Fruit fly (Drosophila melanogaster): ENCODE data around the gene Pis.

Gene Pis

dm6 chrX:15738890-15739550 is 35.5 kb upstream of the Pis start, which contains the start of the genes CG11679 and CG8206:
Gene CG11679 (minus strand): TSS chrX:15738954.
Gene CG8206 (plus strand): TSS chrX:15739230.
- peak; percentile 63 for TF ChIP-seq h (GFP tag; optimal IDR thresholded peaks at IDR 0.05)
- peak; percentile 31 for TF ChIP-seq OdsH (GFP tag; optimal IDR thresholded peaks at IDR 0.05)
- no peak for TF ChIP-seq Mio (GFP tag; optimal IDR thresholded peaks at IDR 0.05)
- peak; percentile 78 for TF ChIP-seq HLH106 (tag; optimal IDR thresholded peaks at IDR 0.05)
- no peak for TF ChIP-seq Jra (GFP tag; optimal IDR thresholded peaks at IDR 0.05)
- TF ChIP-seq dsf (GFP tag; optimal IDR thresholded peaks at IDR 0.05; ENCODE audit: borderline replicate concordance) = no peak
- TF ChIP-seq Abd-B (GFP tag; optimal IDR thresholded peaks at IDR 0.05) = no peak
- TF ChIP-seq pan (optimal IDR thresholded peaks at IDR 0.05) = no peak
- TF ChIP-seq Dfd (GFP tag; optimal IDR thresholded peaks at IDR 0.05) = no peak
- peak; percentile 61 for TF ChIP-seq rgr (GFP tag; optimal IDR thresholded peaks at IDR 0.05)
- TF ChIP-seq Hnf4 (GFP tag; optimal IDR thresholded peaks at IDR 0.05) = no peak
- peak; percentile 43 for TF ChIP-seq psq (GFP tag; optimal IDR thresholded peaks at IDR 0.05)
- no peak for TF ChIP-seq Vsx2 (GFP tag; optimal IDR thresholded peaks at IDR 0.05; ENCODE audit: partially characterized antibody)
- peak; percentile 36 for TF ChIP-seq ey (GFP tag; optimal IDR thresholded peaks at IDR 0.05)
- TF ChIP-seq woc (GFP tag; optimal IDR thresholded peaks at IDR 0.05) = peak; percentile 86
- no peak for TF ChIP-seq sv (GFP tag; optimal IDR thresholded peaks at IDR 0.05)
- TF ChIP-seq lola (GFP tag; optimal IDR thresholded peaks at IDR 0.05) = no peak
- no peak for TF ChIP-seq Rel (GFP tag; optimal IDR thresholded peaks at IDR 0.05)
- TF ChIP-seq Rel (tag; optimal IDR thresholded peaks at IDR 0.05) = peak; percentile 61
- TF ChIP-seq fru (GFP tag; optimal IDR thresholded peaks at IDR 0.05) = peak; percentile 62
- TF ChIP-seq CG9705 (GFP tag; optimal IDR thresholded peaks at IDR 0.05) = peak; percentile 61
- TF ChIP-seq foxo (GFP tag; optimal IDR thresholded peaks at IDR 0.05) = peak in 1 of 2 experiments; percentile 72
- no peak for TF ChIP-seq Hr78 (GFP tag; optimal IDR thresholded peaks at IDR 0.05)
- peak; percentile 55 for TF ChIP-seq Sp1 (GFP tag; optimal IDR thresholded peaks at IDR 0.05)
- TF ChIP-seq N (GFP tag; optimal IDR thresholded peaks at IDR 0.05) = no peak
- no peak for TF ChIP-seq dmrt93B (GFP tag; optimal IDR thresholded peaks at IDR 0.05)
- no peak for TF ChIP-seq brk (GFP tag; optimal IDR thresholded peaks at IDR 0.05)
- peak; percentile 37 for TF ChIP-seq br (GFP tag; optimal IDR thresholded peaks at IDR 0.05)
- peak; percentile 97 for TF ChIP-seq Myc (optimal IDR thresholded peaks at IDR 0.05)

DNA sequence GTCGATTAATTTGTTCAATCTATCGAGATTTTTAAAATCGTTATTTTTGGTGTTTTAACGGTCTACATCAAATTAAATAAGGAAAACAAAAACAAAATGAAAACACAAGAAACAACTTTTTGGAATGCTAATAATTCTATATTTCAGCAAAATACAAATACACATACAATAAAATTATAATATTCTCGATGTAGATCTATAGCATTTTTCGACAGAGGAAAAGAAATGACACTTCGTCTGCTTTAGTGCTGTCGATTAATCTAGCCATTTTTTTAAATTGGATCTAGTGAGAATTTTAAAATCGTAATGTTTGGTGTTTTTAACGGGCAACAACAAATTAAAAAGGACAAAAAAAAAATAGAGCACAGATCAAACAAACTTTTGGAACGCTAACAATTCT is 33.5 kb upstream of the Pis start, which contains the start of gene Arp6:
Gene Arp6 (minus strand): TSS at position 11 of the 400 bp plus-strand sequence.
- TF ChIP-seq woc (GFP tag; optimal IDR thresholded peaks at IDR 0.05) = peak; percentile 37
- TF ChIP-seq sv (GFP tag; optimal IDR thresholded peaks at IDR 0.05) = no peak
- no peak for TF ChIP-seq Rel (GFP tag; optimal IDR thresholded peaks at IDR 0.05)
- no peak for TF ChIP-seq Rel (tag; optimal IDR thresholded peaks at IDR 0.05)
- TF ChIP-seq sage (GFP tag; optimal IDR thresholded peaks at IDR 0.05) = no peak
- TF ChIP-seq HLH106 (tag; optimal IDR thresholded peaks at IDR 0.05) = peak; percentile 5
- TF ChIP-seq tai (GFP tag; optimal IDR thresholded peaks at IDR 0.05) = no peak
- TF ChIP-seq Myc (optimal IDR thresholded peaks at IDR 0.05) = peak; percentile 81
- no peak for TF ChIP-seq dsf (GFP tag; optimal IDR thresholded peaks at IDR 0.05; ENCODE audit: borderline replicate concordance)
- TF ChIP-seq OdsH (GFP tag; optimal IDR thresholded peaks at IDR 0.05) = no peak
- TF ChIP-seq usp (GFP tag; optimal IDR thresholded peaks at IDR 0.05) = no peak
- TF ChIP-seq N (GFP tag; optimal IDR thresholded peaks at IDR 0.05) = no peak
- TF ChIP-seq h (GFP tag; optimal IDR thresholded peaks at IDR 0.05) = no peak
- no peak for TF ChIP-seq Mio (GFP tag; optimal IDR thresholded peaks at IDR 0.05)
- TF ChIP-seq Hnf4 (GFP tag; optimal IDR thresholded peaks at IDR 0.05) = no peak
- no peak for TF ChIP-seq Jra (GFP tag; optimal IDR thresholded peaks at IDR 0.05)
- TF ChIP-seq dl (GFP tag; optimal IDR thresholded peaks at IDR 0.05; ENCODE audit: insufficient read depth in 1 of 2, partially characterized antibody in 2 of 2) = no peak
- no peak for TF ChIP-seq pan (optimal IDR thresholded peaks at IDR 0.05)
- TF ChIP-seq foxo (GFP tag; optimal IDR thresholded peaks at IDR 0.05) = no peak

- TF ChIP-seq Vsx2 (GFP tag; optimal IDR thresholded peaks at IDR 0.05; ENCODE audit: partially characterized antibody) (no peak), Dfd (GFP tag; optimal IDR thresholded peaks at IDR 0.05) (no peak), Myc (optimal IDR thresholded peaks at IDR 0.05) (peak; percentile 68), ey (GFP tag; optimal IDR thresholded peaks at IDR 0.05) (peak; percentile 57), psq (GFP tag; optimal IDR thresholded peaks at IDR 0.05) (peak; percentile 32), fru (GFP tag; optimal IDR thresholded peaks at IDR 0.05) (peak; percentile 71), HLH106 (tag; optimal IDR thresholded peaks at IDR 0.05) (peak; percentile 81), Hr78 (GFP tag; optimal IDR thresholded peaks at IDR 0.05) (no peak), sv (GFP tag; optimal IDR thresholded peaks at IDR 0.05) (peak; percentile 35), sage (GFP tag; optimal IDR thresholded peaks at IDR 0.05) (no peak), CG9705 (GFP tag; optimal IDR thresholded peaks at IDR 0.05) (peak; percentile 71), pan (optimal IDR thresholded peaks at IDR 0.05) (no peak), foxo (GFP tag; optimal IDR thresholded peaks at IDR 0.05) (peak in 1 of 2 experiments; percentile 59), Mio (GFP tag; optimal IDR thresholded peaks at IDR 0.05) (no peak), h (GFP tag; optimal IDR thresholded peaks at IDR 0.05) (peak; percentile 73), Rel (GFP tag; optimal IDR thresholded peaks at IDR 0.05) (no peak), Rel (tag; optimal IDR thresholded peaks at IDR 0.05) (peak; percentile 28), dmrt93B (GFP tag; optimal IDR thresholded peaks at IDR 0.05) (no peak), brk (GFP tag; optimal IDR thresholded peaks at IDR 0.05) (no peak), lola (GFP tag; optimal IDR thresholded peaks at IDR 0.05) (no peak), Sp1 (GFP tag; optimal IDR thresholded peaks at IDR 0.05) (peak; percentile 69), br (GFP tag; optimal IDR thresholded peaks at IDR 0.05) (peak; percentile 48), rgr (GFP tag; optimal IDR thresholded peaks at IDR 0.05) (peak; percentile 53), woc (GFP tag; optimal IDR thresholded peaks at IDR 0.05) (peak; percentile 88), GATAd (GFP tag; optimal IDR thresholded peaks at IDR 0.05) (no peak)
Observed at dm6 chrX:15733995-15734394, 30.4 kb upstream of the Pis start, which contains the start of the genes CG12379 and MagR. Gene CG12379 (minus strand): TSS chrX:15733996. Gene MagR (plus strand): TSS chrX:15734270.

Measured in whole organism, wandering third instar larva.